Fruit fly (Drosophila melanogaster) whole organism, embryonic: ENCODE measurements around the gene Sbds.

Experiments used
- BEAF-32 ChIP-seq: fragments of 200-800 bp; sonication (Bioruptor generic); optimal IDR thresholded peaks from 3 replicates; lab custom pipeline; 2017; ENCODE audit warnings: missing biosample characterization, missing genetic modification characterization, mild to moderate bottlenecking, moderate library complexity, missing genetic modification reagents
- Blimp-1 ChIP-seq: fragments of 200-800 bp; sonication (Bioruptor generic); optimal IDR thresholded peaks from 3 replicates; lab custom pipeline; 2018; ENCODE audit warnings: missing biosample characterization, missing genetic modification characterization, mild to moderate bottlenecking, moderate library complexity, missing genetic modification reagents
- CG11560 ChIP-seq: fragments of 200-800 bp; sonication (Bioruptor generic); IDR thresholded peaks from 3 replicates; pipeline ENCODE4 v1.3.6; 2022; ENCODE audit warnings: missing biosample characterization, missing genetic modification characterization
- CG12769 ChIP-seq: fragments of 200-800 bp; sonication (Bioruptor generic); optimal IDR thresholded peaks from 2 replicates; lab custom pipeline; 2019; ENCODE audit warnings: missing biosample characterization, mild to moderate bottlenecking, missing genetic modification characterization, moderate library complexity
- CG13624 ChIP-seq: fragments of 200-800 bp; sonication (Bioruptor generic); optimal IDR thresholded peaks from 2 replicates; lab custom pipeline; 2016; ENCODE audit warnings: missing biosample characterization, missing genetic modification characterization
- CG14014 ChIP-seq: fragments of 200-800 bp; sonication (Bioruptor generic); IDR thresholded peaks from 2 replicates; pipeline ENCODE4 v1.3.6; 2022; ENCODE audit warnings: missing biosample characterization, missing genetic modification characterization
- CG17328 ChIP-seq: fragments of 200-800 bp; sonication (Bioruptor generic); IDR thresholded peaks from 2 replicates; pipeline ENCODE4 v1.3.6; 2022; ENCODE audit warnings: missing biosample characterization, missing genetic modification characterization
- CG18764 ChIP-seq: fragments of 200-800 bp; sonication (Bioruptor generic); optimal IDR thresholded peaks from 3 replicates; lab custom pipeline; 2016; ENCODE audit warnings: missing biosample characterization, missing genetic modification characterization
- CG31365 ChIP-seq: fragments of 200-800 bp; sonication (Bioruptor generic); optimal IDR thresholded peaks from 2 replicates; lab custom pipeline; 2018; ENCODE audit warnings: missing biosample characterization, mild to moderate bottlenecking, missing genetic modification characterization
- CG3847 ChIP-seq: fragments of 200-800 bp; sonication (Bioruptor generic); IDR thresholded peaks from 2 replicates; pipeline ENCODE4 v1.3.6; 2022; ENCODE audit warnings: missing biosample characterization, missing genetic modification characterization
- CG4360 ChIP-seq: fragments of 200-800 bp; sonication (Bioruptor generic); IDR thresholded peaks from 2 replicates; pipeline ENCODE4 v1.3.6; 2022; ENCODE audit warnings: missing biosample characterization, missing genetic modification characterization
- CG4424 ChIP-seq: fragments of 200-800 bp; sonication (Bioruptor generic); optimal IDR thresholded peaks from 3 replicates; lab custom pipeline; 2016; ENCODE audit warnings: missing biosample characterization, missing genetic modification characterization
- CG4707 ChIP-seq: fragments of 200-800 bp; sonication (Bioruptor generic); optimal IDR thresholded peaks from 2 replicates; lab custom pipeline; 2018; ENCODE audit warnings: missing biosample characterization, mild to moderate bottlenecking, missing genetic modification characterization, moderate library complexity
- CG7372 ChIP-seq: fragments of 200-800 bp; sonication (Bioruptor generic); IDR thresholded peaks from 2 replicates; pipeline ENCODE4 v1.3.6; 2022; ENCODE audit warnings: missing biosample characterization, missing genetic modification characterization
- CG8359 ChIP-seq: fragments of 200-800 bp; sonication (Bioruptor generic); optimal IDR thresholded peaks from 2 replicates; lab custom pipeline; 2017; ENCODE audit warnings: missing biosample characterization, mild to moderate bottlenecking, missing genetic modification characterization, borderline replicate concordance
- CG9817 ChIP-seq: fragments of 200-800 bp; sonication (Bioruptor generic); optimal IDR thresholded peaks from 2 replicates; lab custom pipeline; 2018; ENCODE audit warnings: missing biosample characterization, mild to moderate bottlenecking, missing genetic modification characterization, moderate library complexity
- Dref ChIP-seq: fragments of 200-800 bp; sonication (Bioruptor generic); IDR thresholded peaks from 2 replicates; pipeline ENCODE4 v1.3.6; 2022; ENCODE audit warnings: missing biosample characterization, missing genetic modification characterization
- Drgx ChIP-seq: fragments of 200-800 bp; sonication (Bioruptor generic); IDR thresholded peaks from 2 replicates; pipeline ENCODE4 v1.3.6; 2022; ENCODE audit warnings: missing biosample characterization, missing genetic modification characterization
- Ets97D ChIP-seq: fragments of 200-800 bp; sonication (Bioruptor generic); optimal IDR thresholded peaks from 3 replicates; lab custom pipeline; 2016; ENCODE audit warnings: missing biosample characterization, missing genetic modification characterization
- HLH3B ChIP-seq: fragments of 200-800 bp; sonication (Bioruptor generic); IDR thresholded peaks from 2 replicates; pipeline ENCODE4 v1.3.6; 2022; ENCODE audit warnings: missing biosample characterization, missing genetic modification characterization
- Meics ChIP-seq: fragments of 200-800 bp; sonication (Bioruptor generic); optimal IDR thresholded peaks from 2 replicates; lab custom pipeline; 2017; ENCODE audit warnings: missing biosample characterization, mild to moderate bottlenecking, missing genetic modification characterization
- Six4 ChIP-seq: fragments of 200-800 bp; sonication (Bioruptor generic); optimal IDR thresholded peaks from 2 replicates; lab custom pipeline; 2016; ENCODE audit warnings: missing biosample characterization, missing genetic modification characterization
- br ChIP-seq: fragments of >200 bp; optimal IDR thresholded peaks from 2 replicates; lab custom pipeline; 2017
- crol ChIP-seq: fragments of 200-800 bp; sonication (Bioruptor generic); IDR thresholded peaks from 2 replicates; pipeline ENCODE4 v1.3.6; 2022; ENCODE audit warnings: missing biosample characterization, missing genetic modification characterization
- crp ChIP-seq, 2 experiments: fragments of 200-800 bp; sonication (Bioruptor generic); optimal IDR thresholded peaks; 2 replicates in 1 of 2; 3 replicates in 1 of 2; lab custom pipeline; 2017; ENCODE audit warnings: missing biosample characterization in 2 of 2, missing genetic modification characterization in 2 of 2, mild to moderate bottlenecking in 1 of 2, moderate library complexity in 1 of 2
- fd96Cb ChIP-seq: fragments of 200-800 bp; sonication (Bioruptor generic); optimal IDR thresholded peaks from 2 replicates; lab custom pipeline; 2018; ENCODE audit warnings: missing biosample characterization, mild to moderate bottlenecking, missing genetic modification characterization, moderate library complexity
- gcm ChIP-seq: fragments of 200-800 bp; sonication (Bioruptor generic); optimal IDR thresholded peaks from 2 replicates; lab custom pipeline; 2019; ENCODE audit warnings: missing biosample characterization, mild to moderate bottlenecking, missing genetic modification characterization, moderate library complexity
- grn ChIP-seq: fragments of 200-800 bp; sonication (Bioruptor generic); optimal IDR thresholded peaks from 3 replicates; lab custom pipeline; 2017; ENCODE audit warnings: missing biosample characterization, missing genetic modification characterization
- h ChIP-seq: fragments of >200 bp; optimal IDR thresholded peaks from 2 replicates; lab custom pipeline; 2017
- her ChIP-seq: fragments of 200-800 bp; sonication (Bioruptor generic); optimal IDR thresholded peaks from 2 replicates; lab custom pipeline; 2016; ENCODE audit warnings: missing biosample characterization, missing genetic modification characterization
- jumu ChIP-seq: fragments of 200-800 bp; sonication (Bioruptor generic); optimal IDR thresholded peaks from 3 replicates; lab custom pipeline; 2016; ENCODE audit warnings: missing biosample characterization, missing genetic modification characterization
- org-1 ChIP-seq: fragments of 200-800 bp; sonication (Bioruptor generic); optimal IDR thresholded peaks from 2 replicates; lab custom pipeline; 2017; ENCODE audit warnings: missing biosample characterization, missing genetic modification characterization
- otp ChIP-seq: fragments of 200-800 bp; sonication (Bioruptor generic); IDR thresholded peaks from 3 replicates; pipeline ENCODE4, ENCODE4 v1.3.6; 2022; ENCODE audit warnings: missing biosample characterization, missing genetic modification characterization
- pan ChIP-seq, 4 experiments: fragments of >200 bp in 3 of 4; fragments of 200-800 bp in 1 of 4; sonication (Bioruptor generic) in 1 of 4; optimal IDR thresholded peaks in 3 of 4; IDR thresholded peaks in 1 of 4; 2 replicates each; pipeline versions ENCODE4 v1.3.6 to Lab custom; 2017 to 2022; ENCODE audit warnings: missing biosample characterization in 2 of 4, missing genetic modification characterization in 2 of 4, mixed read lengths in 1 of 4
- pfk ChIP-seq: fragments of 200-800 bp; sonication (Bioruptor generic); optimal IDR thresholded peaks from 2 replicates; lab custom pipeline; 2018; ENCODE audit warnings: missing biosample characterization, mild to moderate bottlenecking, missing genetic modification characterization, moderate library complexity
- phol ChIP-seq: fragments of 200-800 bp; sonication (Bioruptor generic); optimal IDR thresholded peaks from 3 replicates; lab custom pipeline; 2018; ENCODE audit warnings: missing biosample characterization, mild to moderate bottlenecking, missing genetic modification characterization, moderate library complexity
- rib ChIP-seq: fragments of 200-800 bp; sonication (Bioruptor generic); IDR thresholded peaks from 2 replicates; pipeline ENCODE4 v1.3.6; 2022; ENCODE audit warnings: missing biosample characterization, missing genetic modification characterization
- sens ChIP-seq: fragments of 200-800 bp; sonication (Bioruptor generic); peaks from one replicate; lab custom pipeline; 2016; ENCODE audit warnings: missing biosample characterization, missing genetic modification characterization
- toy ChIP-seq: fragments of 200-800 bp; sonication (Bioruptor generic); IDR thresholded peaks from 2 replicates; pipeline ENCODE4 v1.3.6; 2022; ENCODE audit warnings: missing biosample characterization, missing genetic modification characterization
- trh ChIP-seq: fragments of 200-800 bp; sonication (Bioruptor generic); optimal IDR thresholded peaks from 2 replicates; lab custom pipeline; 2016; ENCODE audit warnings: missing biosample characterization, missing genetic modification characterization
- zen2 ChIP-seq: fragments of 200-800 bp; sonication (Bioruptor generic); IDR thresholded peaks from 3 replicates; pipeline ENCODE4 v1.3.6; 2022; ENCODE audit warnings: missing biosample characterization, missing genetic modification characterization; ENCODE audit not compliant: partially characterized antibody

Gene Sbds

dm6 chr3L:6705865-6706264 lies 46.8 kb upstream of the Sbds start (continued):
- TF ChIP-seq CG31365 (no peak), CG7372 (GFP tag; lab: Robert Waterston, UW) (peak; percentile 48; the same call in 1 of the 2 replicates), crp (GFP tag; optimal IDR thresholded peaks at IDR 0.05; lab: Kevin White, UChicago) (peak in 1 of 2 experiments; percentile 4), Meics (peak; percentile 52), CG4707 (GFP tag; lab: Kevin White, UChicago) (peak; percentile 23), otp (GFP tag; lab: Robert Waterston, UW) (0 out of 3 replicates have a peak, but pooled peaks have one; percentile 37), fd96Cb (tag; lab: Kevin White, UChicago) (peak; percentile 70), phol (tag; lab: Kevin White, UChicago) (peak; percentile 74), CG17328 (GFP tag; lab: Robert Waterston, UW) (peak; percentile 56), br (lab: Kevin White, UChicago) (no peak), grn (GFP tag; lab: Kevin White, UChicago) (no peak), sens (peak; percentile 91), CG8359 (GFP tag; lab: Kevin White, UChicago) (no peak), CG18764 (no peak), CG3847 (GFP tag; lab: Robert Waterston, UW) (no peak), toy (GFP tag; lab: Robert Waterston, UW) (no peak), jumu (no peak), CG12769 (tag; lab: Kevin White, UChicago) (peak; percentile 64), CG4424 (GFP tag; lab: Kevin White, UChicago) (peak; percentile 62), zen2 (GFP tag; lab: Robert Waterston, UW) (no peak), CG13624 (peak; percentile 34), CG4360 (0 out of 2 replicates have a peak, but pooled peaks have one; percentile 31), CG11560 (tag; lab: Robert Waterston, UW) (no peak), org-1 (GFP tag; lab: Kevin White, UChicago) (peak; percentile 15), pan (optimal IDR thresholded peaks at IDR 0.05; lab: Kevin White, UChicago) (no peak), pan (GFP tag; optimal IDR thresholded peaks at IDR 0.05 in 1 of 2, IDR thresholded peaks at IDR 0.05 in 1 of 2) (peak in 1 of 2 experiments; percentile 71), rib (GFP tag; lab: Robert Waterston, UW) (no peak), Drgx (GFP tag; lab: Robert Waterston, UW) (no peak), crol (GFP tag; lab: Robert Waterston, UW) (no peak), CG14014 (GFP tag; lab: Robert Waterston, UW) (no peak; the same call in 1 of the 2 replicates), her (GFP tag; lab: Kevin White, UChicago) (no peak), h (lab: Kevin White, UChicago) (no peak), Six4 (GFP tag; lab: Kevin White, UChicago) (peak; percentile 30), trh (peak; percentile 47), HLH3B (GFP tag; lab: Robert Waterston, UW) (peak; percentile 61), Dref (GFP tag; lab: Robert Waterston, UW) (no peak), BEAF-32 (no peak), pfk (GFP tag; lab: Kevin White, UChicago) (no peak), Ets97D (GFP tag; lab: Kevin White, UChicago) (peak; percentile 1), gcm (GFP tag; lab: Kevin White, UChicago) (peak; percentile 55), Blimp-1 (GFP tag; lab: Kevin White, UChicago) (peak; percentile 74), CG9817 (tag; lab: Kevin White, UChicago) (peak; percentile 50)
- TF ChIP-seq, all 482 proteins: peak for 232
